Worm (Caenorhabditis elegans) whole organism, early embryonic: ENCODE data around the gene hmg-12.

Experiments
- B0310.2 ChIP-seq: sonication (generic microtip); optimal IDR thresholded peaks from 2 replicates; lab custom pipeline; 2016; ENCODE audit warnings: mild to moderate bottlenecking, missing genetic modification characterization, missing compliant biosample characterization
- aly-1 ChIP-seq: sonication (generic microtip); optimal IDR thresholded peaks from 2 replicates; lab custom pipeline; 2016; ENCODE audit warnings: missing genetic modification characterization, missing compliant biosample characterization
- ceh-13 ChIP-seq: fragments of 200-800 bp; sonication (Bioruptor generic); optimal IDR thresholded peaks from 2 replicates; lab custom pipeline; 2018; ENCODE audit warnings: mild to moderate bottlenecking, missing genetic modification characterization, missing compliant biosample characterization
- ceh-36 ChIP-seq: sonication (generic microtip); optimal IDR thresholded peaks from 2 replicates; lab custom pipeline; 2016; ENCODE audit warnings: missing genetic modification characterization, inconsistent platforms, missing compliant biosample characterization
- ets-7 ChIP-seq: sonication (generic microtip); optimal IDR thresholded peaks from 2 replicates; lab custom pipeline; 2016; ENCODE audit warnings: missing genotype, missing genetic modification characterization, missing compliant biosample characterization
- flt-1 ChIP-seq: fragments of 200-800 bp; sonication (Bioruptor generic); IDR thresholded peaks from 2 replicates; pipeline ENCODE4 v1.3.6; 2022; ENCODE audit warnings: missing genetic modification characterization, missing compliant biosample characterization
- hmbx-1 ChIP-seq: sonication (generic microtip); optimal IDR thresholded peaks from 2 replicates; lab custom pipeline; 2016; ENCODE audit warnings: mild to moderate bottlenecking, missing genetic modification characterization, missing compliant biosample characterization
- hnd-1 ChIP-seq: sonication (generic microtip); optimal IDR thresholded peaks from 2 replicates; lab custom pipeline; 2016; ENCODE audit warnings: missing genetic modification characterization, missing compliant biosample characterization
- pes-1 ChIP-seq: fragments of 200-800 bp; sonication (Bioruptor generic); IDR thresholded peaks from 2 replicates; pipeline ENCODE4 v1.3.6; 2022; ENCODE audit warnings: missing genetic modification reagents, missing genetic modification characterization, missing compliant biosample characterization
- sea-1 ChIP-seq: fragments of 200-800 bp; sonication (Bioruptor generic); conservative IDR thresholded peaks from 2 replicates; pipeline ENCODE4 v1.3.6; 2022; ENCODE audit warnings: missing genetic modification characterization, missing compliant biosample characterization
- tbx-11 ChIP-seq: fragments of 200-800 bp; sonication (Bioruptor generic); IDR thresholded peaks from 2 replicates; pipeline ENCODE4 v1.3.6; 2022; ENCODE audit warnings: missing genetic modification characterization, missing compliant biosample characterization
- tbx-37 ChIP-seq: fragments of 200-800 bp; sonication (Bioruptor generic); conservative IDR thresholded peaks from 2 replicates; pipeline ENCODE4 v1.3.6; 2022; ENCODE audit warnings: missing genetic modification reagents, missing genetic modification characterization, missing compliant biosample characterization
- tra-4 ChIP-seq: sonication (generic microtip); optimal IDR thresholded peaks from 2 replicates; lab custom pipeline; 2017; ENCODE audit warnings: missing genetic modification characterization, missing compliant biosample characterization

The hmg-12 gene

ce11 chrII:11963132-11963630, 46.9 kb downstream of the hmg-12 start:
- no peak for TF ChIP-seq hmbx-1 (tag; lab: Kevin White, UChicago)
- no peak for TF ChIP-seq hnd-1
- TF ChIP-seq ets-7 (tag; lab: Kevin White, UChicago), result no peak
- TF ChIP-seq tbx-11 (GFP tag; lab: Robert Waterston, UW), result no peak
- no peak for TF ChIP-seq tbx-37

- TF ChIP-seq tra-4 (tag; lab: Kevin White, UChicago) (no peak), B0310.2 (tag; lab: Kevin White, UChicago) (no peak), sea-1 (GFP tag; lab: Robert Waterston, UW) (no peak), tbx-11 (GFP tag; lab: Robert Waterston, UW) (no peak), tbx-37 (no peak), ceh-13 (GFP tag; lab: Kevin White, UChicago) (no peak), hmbx-1 (tag; lab: Kevin White, UChicago) (no peak), aly-1 (no peak), flt-1 (GFP tag; lab: Robert Waterston, UW) (no peak), ceh-36 (no peak)
Measured at ce11 chrII:11964847-11965246, 48.5 kb downstream of the hmg-12 start.

DNA sequence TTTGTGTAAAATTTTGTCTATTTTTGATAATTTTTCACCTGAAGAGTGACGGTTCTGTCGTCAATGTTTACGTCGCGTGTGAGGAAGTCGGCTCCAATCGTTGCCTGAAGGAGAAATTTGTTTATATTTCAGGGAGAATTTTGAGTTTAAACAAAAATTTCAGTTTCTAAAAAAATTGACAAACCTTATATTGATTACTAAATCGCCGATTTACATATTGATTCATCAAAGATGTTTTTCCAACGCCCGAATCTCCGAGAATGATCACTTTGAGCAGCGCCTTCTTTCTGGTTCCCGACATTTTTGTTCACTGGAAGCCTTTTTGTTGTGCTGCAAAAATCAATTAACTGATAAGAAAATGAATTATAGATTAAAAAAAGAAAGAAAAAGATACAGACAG, 50.3 kb downstream of the hmg-12 start, which contains the start of gene rab-7:
TSS of gene rab-7 (minus strand) at position 330 of the 400 bp plus-strand sequence.
- TF ChIP-seq pes-1 (no peak), ceh-13 (GFP tag; lab: Kevin White, UChicago) (no peak), aly-1 (no peak)
